Fruit fly (Drosophila melanogaster): ENCODE measurements around the gene RpS19a.

Gene RpS19a

DNA sequence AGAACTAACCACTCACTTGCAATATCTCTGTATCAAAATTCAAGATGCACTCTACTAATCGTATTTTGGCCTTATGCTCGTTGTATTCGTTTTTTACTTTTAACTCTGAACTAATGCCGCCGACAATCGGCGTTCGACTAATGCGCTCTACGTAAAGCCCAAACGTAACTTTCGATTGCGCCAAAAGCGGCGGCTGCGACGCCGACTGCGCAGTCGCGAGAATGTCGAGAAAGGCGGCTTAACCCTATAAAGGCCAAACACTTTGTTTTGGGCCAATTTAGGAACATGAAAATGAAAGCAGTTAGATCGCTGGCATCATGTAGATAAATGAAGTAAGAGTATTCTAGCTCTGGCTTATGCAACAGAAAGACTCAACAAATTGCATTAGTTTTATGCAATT is 35.2 kb downstream of the RpS19a start:
- TF ChIP-seq CG12768 (GFP tag; optimal IDR thresholded peaks at IDR 0.05) (no peak), CG7101 (tag; optimal IDR thresholded peaks at IDR 0.05) (no peak), tj (GFP tag; optimal IDR thresholded peaks at IDR 0.05) (no peak), Crg-1 (GFP tag; optimal IDR thresholded peaks at IDR 0.05) (no peak), CG14711 (tag; optimal IDR thresholded peaks at IDR 0.05) (no peak), CG5204 (GFP tag; optimal IDR thresholded peaks at IDR 0.05) (no peak), cnc (optimal IDR thresholded peaks at IDR 0.05) (no peak), CG11617 (GFP tag; optimal IDR thresholded peaks at IDR 0.05) (no peak), ovo (GFP tag; optimal IDR thresholded peaks at IDR 0.05) (no peak), CG7045 (GFP tag; optimal IDR thresholded peaks at IDR 0.05) (no peak), cic (GFP tag; optimal IDR thresholded peaks at IDR 0.05) (no peak), Mnt (GFP tag; optimal IDR thresholded peaks at IDR 0.05) (no peak), pad (GFP tag; optimal IDR thresholded peaks at IDR 0.05) (no peak), CG1620 (GFP tag; optimal IDR thresholded peaks at IDR 0.05) (no peak), kay (GFP tag; ENCODE audit: borderline replicate concordance) (no peak), bab1 (GFP tag; optimal IDR thresholded peaks at IDR 0.05) (no peak), Clk (GFP tag; optimal IDR thresholded peaks at IDR 0.05) (no peak)

- no peak for TF ChIP-seq CG7045 (GFP tag; optimal IDR thresholded peaks at IDR 0.05)
- no peak for TF ChIP-seq cnc (optimal IDR thresholded peaks at IDR 0.05)
- TF ChIP-seq CG11617 (GFP tag; optimal IDR thresholded peaks at IDR 0.05): no peak
- no peak for TF ChIP-seq CG5204 (GFP tag; optimal IDR thresholded peaks at IDR 0.05)
- no peak for TF ChIP-seq Hr96 (GFP tag; optimal IDR thresholded peaks at IDR 0.05)
- no peak for TF ChIP-seq pad (GFP tag; optimal IDR thresholded peaks at IDR 0.05)
- no peak for TF ChIP-seq cic (GFP tag; optimal IDR thresholded peaks at IDR 0.05)
- TF ChIP-seq tj (GFP tag; optimal IDR thresholded peaks at IDR 0.05): no peak
- TF ChIP-seq ovo (GFP tag; optimal IDR thresholded peaks at IDR 0.05): no peak
- TF ChIP-seq Clk (GFP tag; optimal IDR thresholded peaks at IDR 0.05): no peak
- TF ChIP-seq Crg-1 (GFP tag; optimal IDR thresholded peaks at IDR 0.05): no peak
- no peak for TF ChIP-seq CG12768 (GFP tag; optimal IDR thresholded peaks at IDR 0.05)
- TF ChIP-seq toe (GFP tag; optimal IDR thresholded peaks at IDR 0.05): no peak
- TF ChIP-seq bab1 (GFP tag; optimal IDR thresholded peaks at IDR 0.05): no peak
- no peak for TF ChIP-seq CG14711 (tag; optimal IDR thresholded peaks at IDR 0.05)
- no peak for TF ChIP-seq kay (GFP tag; ENCODE audit: borderline replicate concordance)
- no peak for TF ChIP-seq CG33017 (tag; optimal IDR thresholded peaks at IDR 0.05)
- no peak for TF ChIP-seq CG7101 (tag; optimal IDR thresholded peaks at IDR 0.05)
- no peak for TF ChIP-seq Mnt (GFP tag; optimal IDR thresholded peaks at IDR 0.05)
- no peak for TF ChIP-seq CG1620 (GFP tag; optimal IDR thresholded peaks at IDR 0.05)
These were observed 36.8 kb downstream of the RpS19a start for dm6 chrX:16674538-16674937.

- TF ChIP-seq Crg-1 (GFP tag; optimal IDR thresholded peaks at IDR 0.05) (no peak), CG1620 (GFP tag; optimal IDR thresholded peaks at IDR 0.05) (no peak), kay (GFP tag; ENCODE audit: borderline replicate concordance) (no peak), CG33017 (tag; optimal IDR thresholded peaks at IDR 0.05) (no peak), CG7045 (GFP tag; optimal IDR thresholded peaks at IDR 0.05) (no peak), CG7101 (tag; optimal IDR thresholded peaks at IDR 0.05) (no peak), tj (GFP tag; optimal IDR thresholded peaks at IDR 0.05) (no peak), CG11617 (GFP tag; optimal IDR thresholded peaks at IDR 0.05) (no peak)
These were observed 39.0 kb downstream of the RpS19a start, which contains the start of gene CG13012 for dm6 chrX:16676653-16677052. Gene CG13012, minus strand, starts transcription at chrX:16676753.

DNA sequence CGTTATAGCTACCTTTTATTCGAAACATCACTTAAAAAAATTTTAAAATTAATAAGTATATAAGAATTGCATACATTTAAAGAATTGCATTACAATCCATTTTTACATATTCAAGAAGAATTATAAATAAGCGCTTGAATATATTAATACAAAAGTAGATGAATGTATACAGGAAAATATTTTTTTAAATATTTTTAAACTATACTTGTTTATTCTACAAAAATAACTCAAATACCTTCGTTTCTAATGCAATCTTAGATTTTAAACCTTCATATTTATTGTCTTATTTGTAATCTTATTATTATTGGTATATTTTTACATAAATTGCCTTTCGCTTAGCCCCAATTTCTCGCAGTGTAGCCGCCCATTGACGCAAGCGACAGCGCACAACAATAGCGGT is 39.5 kb downstream of the RpS19a start:
- TF ChIP-seq Hr96 (GFP tag; optimal IDR thresholded peaks at IDR 0.05) (no peak), CG7101 (tag; optimal IDR thresholded peaks at IDR 0.05) (peak; percentile 55), CG14711 (tag; optimal IDR thresholded peaks at IDR 0.05) (peak; percentile 7), CG11617 (GFP tag; optimal IDR thresholded peaks at IDR 0.05) (peak; percentile 9), toe (GFP tag; optimal IDR thresholded peaks at IDR 0.05) (no peak)

DNA sequence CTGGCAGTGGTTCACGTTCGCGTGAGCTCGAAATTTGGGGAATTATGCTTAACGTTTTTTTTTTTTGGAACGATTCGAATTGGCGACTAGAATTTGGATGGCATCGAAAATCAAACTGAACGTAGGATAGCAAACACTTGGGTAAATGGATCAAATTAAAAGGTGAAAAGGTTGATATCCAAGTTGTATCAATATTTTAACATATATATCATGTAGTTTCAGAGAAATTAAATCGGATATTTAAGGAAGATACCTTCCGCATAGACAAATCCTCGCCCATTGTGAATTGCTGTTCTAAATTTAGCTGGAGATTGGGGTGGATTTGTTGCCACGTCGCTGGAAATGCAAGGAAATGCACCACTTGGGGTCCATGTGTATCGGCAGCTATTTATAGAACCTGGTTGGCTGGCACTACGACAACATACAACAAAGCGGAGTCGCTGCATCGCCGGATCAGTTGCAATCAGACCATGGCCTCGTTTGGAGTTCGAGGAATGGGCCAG is 41.2 kb downstream of the RpS19a start, which contains the start of the genes CG13010 and sing:
CG13010 (minus strand) TSS at position 101 of the 503 bp plus-strand sequence.
sing (plus strand) TSS at position 453 of the 503 bp plus-strand sequence.
- no peak for TF ChIP-seq kay (GFP tag; ENCODE audit: borderline replicate concordance)
- no peak for TF ChIP-seq Mnt (GFP tag; optimal IDR thresholded peaks at IDR 0.05)

DNA sequence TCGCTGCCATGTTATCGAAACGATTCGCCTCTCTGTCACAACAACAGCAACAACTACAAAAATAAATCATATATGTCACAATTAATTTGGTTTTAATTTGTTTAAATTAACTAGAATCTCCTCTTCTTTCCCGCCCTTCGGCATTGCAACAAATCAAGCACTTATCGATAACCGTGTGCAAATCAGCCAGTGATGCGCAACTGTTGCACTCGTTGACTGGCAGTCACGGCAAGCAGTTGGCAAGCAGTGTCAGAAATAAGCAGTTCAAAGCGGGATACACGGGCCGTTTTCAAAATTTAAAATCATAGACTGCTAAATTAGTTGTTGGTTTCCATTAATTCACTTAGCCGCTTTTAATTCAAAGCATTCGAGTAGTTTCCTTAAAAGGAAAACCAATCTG is 46.1 kb downstream of the RpS19a start, which contains the start of gene Axs:
Axs (minus strand) TSS at position 131 of the 400 bp plus-strand sequence.
- TF ChIP-seq toe (GFP tag; optimal IDR thresholded peaks at IDR 0.05) (no peak), bab1 (GFP tag; optimal IDR thresholded peaks at IDR 0.05) (no peak), CG33017 (tag; optimal IDR thresholded peaks at IDR 0.05) (no peak), CG1620 (GFP tag; optimal IDR thresholded peaks at IDR 0.05) (no peak), CG12768 (GFP tag; optimal IDR thresholded peaks at IDR 0.05) (no peak), Mnt (GFP tag; optimal IDR thresholded peaks at IDR 0.05) (no peak), CG5204 (GFP tag; optimal IDR thresholded peaks at IDR 0.05) (no peak), cnc (optimal IDR thresholded peaks at IDR 0.05) (no peak), CG7045 (GFP tag; optimal IDR thresholded peaks at IDR 0.05) (no peak), CG11617 (GFP tag; optimal IDR thresholded peaks at IDR 0.05) (no peak), Crg-1 (GFP tag; optimal IDR thresholded peaks at IDR 0.05) (no peak), Clk (GFP tag; optimal IDR thresholded peaks at IDR 0.05) (no peak), CG14711 (tag; optimal IDR thresholded peaks at IDR 0.05) (no peak)
